Worm (Caenorhabditis elegans) whole organism, late embryonic: ENCODE results near the gene fbxb-57.

ENCODE experiments used
- C38D4.7 ChIP-seq: fragments of 200-800 bp; sonication (Bioruptor generic); optimal IDR thresholded peaks from 2 replicates; lab custom pipeline; 2018; ENCODE audit warnings: mild to moderate bottlenecking, missing genetic modification characterization, moderate library complexity, missing compliant biosample characterization
- F13H6.1 ChIP-seq: sonication (generic microtip); optimal IDR thresholded peaks from 2 replicates; lab custom pipeline; 2016; ENCODE audit warnings: missing genetic modification characterization, missing compliant biosample characterization
- T23F11.4 ChIP-seq: fragments of 200-800 bp; sonication (Bioruptor generic); optimal IDR thresholded peaks from 2 replicates; lab custom pipeline; 2018; ENCODE audit warnings: mild to moderate bottlenecking, missing genetic modification characterization, missing compliant biosample characterization
- ceh-14 ChIP-seq: sonication (generic microtip); optimal IDR thresholded peaks from 2 replicates; lab custom pipeline; 2016; ENCODE audit warnings: missing genotype, missing genetic modification characterization, missing compliant biosample characterization
- ceh-18 ChIP-seq: sonication (generic microtip); optimal IDR thresholded peaks from 2 replicates; lab custom pipeline; 2016; ENCODE audit warnings: missing genetic modification characterization, missing compliant biosample characterization
- ceh-2 ChIP-seq: sonication (generic microtip); optimal IDR thresholded peaks from 2 replicates; lab custom pipeline; 2016; ENCODE audit warnings: missing genotype, missing genetic modification characterization, missing compliant biosample characterization
- ceh-22 ChIP-seq: sonication (generic microtip); optimal IDR thresholded peaks from 2 replicates; lab custom pipeline; 2017; ENCODE audit warnings: missing biosample characterization, missing genetic modification characterization
- ceh-48 ChIP-seq: sonication (generic microtip); optimal IDR thresholded peaks from 2 replicates; lab custom pipeline; 2016; ENCODE audit warnings: missing genetic modification characterization, inconsistent platforms, missing compliant biosample characterization
- ceh-6 ChIP-seq: fragments of 200-800 bp; sonication (Bioruptor generic); optimal IDR thresholded peaks from 2 replicates; lab custom pipeline; 2018; ENCODE audit warnings: mild to moderate bottlenecking, missing genetic modification characterization, missing compliant biosample characterization
- dve-1 ChIP-seq: sonication (generic microtip); optimal IDR thresholded peaks from 2 replicates; lab custom pipeline; 2017; ENCODE audit warnings: antibody characterized with exemption, mild to moderate bottlenecking, missing genetic modification characterization, missing compliant biosample characterization
- elt-2 ChIP-seq: sonication (generic microtip); optimal IDR thresholded peaks from 2 replicates; lab custom pipeline; 2016; ENCODE audit warnings: missing genetic modification reagents, missing genetic modification characterization, missing compliant biosample characterization
- elt-4 ChIP-seq: sonication (generic microtip); optimal IDR thresholded peaks from 2 replicates; lab custom pipeline; 2016; ENCODE audit warnings: missing genetic modification characterization, missing compliant biosample characterization
- fax-1 ChIP-seq: sonication (generic microtip); optimal IDR thresholded peaks from 2 replicates; lab custom pipeline; 2016; ENCODE audit warnings: missing genotype, missing genetic modification characterization, missing compliant biosample characterization
- fkh-6 ChIP-seq: sonication (generic microtip); optimal IDR thresholded peaks from 2 replicates; lab custom pipeline; 2016; ENCODE audit warnings: missing genetic modification characterization, missing compliant biosample characterization
- hlh-13 ChIP-seq: fragments of 200-800 bp; sonication (Bioruptor generic); optimal IDR thresholded peaks from 2 replicates; lab custom pipeline; 2018; ENCODE audit warnings: mild to moderate bottlenecking, missing genetic modification characterization, missing compliant biosample characterization
- hlh-15 ChIP-seq: sonication (generic microtip); optimal IDR thresholded peaks from 2 replicates; lab custom pipeline; 2016; ENCODE audit warnings: missing genetic modification characterization, missing compliant biosample characterization
- lim-6 ChIP-seq: sonication (generic microtip); optimal IDR thresholded peaks from 2 replicates; lab custom pipeline; 2016; ENCODE audit warnings: missing genetic modification characterization, missing compliant biosample characterization
- lin-11 ChIP-seq: fragments of 200-800 bp; sonication (Bioruptor generic); optimal IDR thresholded peaks from 2 replicates; lab custom pipeline; 2018; ENCODE audit warnings: mild to moderate bottlenecking, missing genetic modification characterization, missing compliant biosample characterization
- madf-2 ChIP-seq: sonication (generic microtip); optimal IDR thresholded peaks from 2 replicates; lab custom pipeline; 2017; ENCODE audit warnings: missing genetic modification characterization, missing compliant biosample characterization
- nhr-232 ChIP-seq: sonication (generic microtip); optimal IDR thresholded peaks from 2 replicates; lab custom pipeline; 2016; ENCODE audit warnings: missing genetic modification characterization, missing compliant biosample characterization
- npax-4 ChIP-seq: sonication (generic microtip); optimal IDR thresholded peaks from 2 replicates; lab custom pipeline; 2016; ENCODE audit warnings: missing genetic modification characterization, missing compliant biosample characterization
- pat-9 ChIP-seq: fragments of 200-800 bp; sonication (Bioruptor generic); optimal IDR thresholded peaks from 2 replicates; lab custom pipeline; 2018; ENCODE audit warnings: mild to moderate bottlenecking, missing genetic modification characterization, moderate library complexity, missing compliant biosample characterization
- pha-2 ChIP-seq: sonication (generic microtip); optimal IDR thresholded peaks from 2 replicates; lab custom pipeline; 2017; ENCODE audit warnings: mild to moderate bottlenecking, missing genetic modification characterization, missing compliant biosample characterization
- pha-4 ChIP-seq: fragments of 150-350 bp; optimal IDR thresholded peaks from 2 replicates; lab custom pipeline; 2018; ENCODE audit warnings: missing biosample characterization, missing genetic modification reagents, missing genetic modification characterization
- pros-1 ChIP-seq: fragments of 150-350 bp; optimal IDR thresholded peaks from 2 replicates; lab custom pipeline; 2014; ENCODE audit warnings: missing biosample characterization, missing genetic modification reagents, missing genetic modification characterization
- ref-2 ChIP-seq: sonication (generic microtip); optimal IDR thresholded peaks from 2 replicates; lab custom pipeline; 2016; ENCODE audit warnings: missing genetic modification characterization, missing compliant biosample characterization
- tbx-7 ChIP-seq: sonication (generic microtip); optimal IDR thresholded peaks from 2 replicates; lab custom pipeline; 2016; ENCODE audit warnings: missing genotype, missing genetic modification characterization, missing compliant biosample characterization
- ttx-3 ChIP-seq: sonication (generic microtip); optimal IDR thresholded peaks from 2 replicates; lab custom pipeline; 2016; ENCODE audit warnings: missing genetic modification reagents, missing genetic modification characterization, missing compliant biosample characterization
- unc-3 ChIP-seq, 2 experiments: fragments of 200-800 bp in 1 of 2; sonication (Bioruptor generic) in 1 of 2; sonication (generic microtip) in 1 of 2; conservative IDR thresholded peaks in 1 of 2; optimal IDR thresholded peaks in 1 of 2; 2 replicates each; pipeline versions ENCODE4 v1.3.6 to Lab custom; 2016 to 2022; ENCODE audit warnings: missing compliant biosample characterization in 2 of 2, missing genetic modification characterization in 2 of 2, missing genetic modification reagents in 1 of 2
- unc-42 ChIP-seq: sonication (generic microtip); optimal IDR thresholded peaks from 2 replicates; lab custom pipeline; 2016; ENCODE audit warnings: missing genotype, missing genetic modification characterization, missing compliant biosample characterization
- unc-55 ChIP-seq: sonication (generic microtip); optimal IDR thresholded peaks from 2 replicates; lab custom pipeline; 2017; ENCODE audit warnings: missing biosample characterization, missing genetic modification reagents, missing genetic modification characterization
- unc-86 ChIP-seq: sonication (generic microtip); optimal IDR thresholded peaks from 2 replicates; lab custom pipeline; 2016; ENCODE audit warnings: missing genetic modification characterization, missing compliant biosample characterization
- ztf-16 ChIP-seq: sonication (generic microtip); optimal IDR thresholded peaks from 2 replicates; lab custom pipeline; 2017; ENCODE audit warnings: missing genetic modification characterization, missing compliant biosample characterization

Gene fbxb-57

DNA sequence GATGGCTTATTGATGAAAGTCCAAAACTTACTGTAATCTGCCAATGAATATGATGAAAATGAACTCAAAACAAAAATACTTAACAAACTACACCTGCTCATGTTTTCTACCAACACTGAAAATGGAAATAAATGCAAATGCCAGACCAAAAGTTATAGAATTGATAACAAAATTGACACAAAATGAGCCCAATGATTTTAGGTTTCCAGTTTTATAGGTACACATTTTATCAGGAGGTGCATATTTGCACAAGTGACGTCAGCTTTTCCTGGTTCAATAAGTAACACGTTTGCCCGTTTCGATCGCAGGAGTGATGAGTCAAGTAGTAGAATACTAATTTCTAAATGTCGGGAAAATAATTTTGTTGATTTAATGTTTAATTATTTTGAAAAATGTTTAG lies 8.2 kb downstream of the fbxb-57 start, which contains the start of gene F55C9.6:
F55C9.6 (minus strand) TSS at position 101 of the 400 bp plus-strand sequence.
- no peak for TF ChIP-seq pat-9 (tag; lab: Kevin White, UChicago)

DNA sequence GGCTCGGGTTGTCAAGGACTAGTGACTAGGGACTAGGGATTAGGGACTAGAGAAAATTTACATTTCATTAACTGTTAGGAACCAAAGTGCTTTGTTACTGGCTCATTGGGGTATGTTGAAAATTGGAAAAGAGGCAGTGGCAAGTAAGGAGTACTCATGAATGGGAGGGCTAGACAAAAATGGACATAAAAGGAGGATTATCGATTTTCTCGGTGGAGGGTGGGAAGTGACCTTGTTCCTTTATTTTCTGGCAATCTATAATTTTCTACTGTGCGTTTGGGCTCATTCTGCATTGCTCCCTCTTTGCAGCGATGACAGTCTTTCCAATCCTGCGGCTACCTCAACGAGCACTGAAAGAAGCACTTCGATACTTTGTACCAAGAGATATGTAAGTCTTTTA lies 9.0 kb downstream of the fbxb-57 start, which contains the start of gene fbxb-60:
fbxb-60 (plus strand) TSS at position 301 of the 400 bp plus-strand sequence.
- no peak for TF ChIP-seq ceh-2 (tag; lab: Kevin White, UChicago)
- TF ChIP-seq nhr-232 (tag; lab: Kevin White, UChicago), result no peak
- no peak for TF ChIP-seq elt-2
- TF ChIP-seq lin-11 (tag; lab: Kevin White, UChicago), result no peak
- no peak for TF ChIP-seq ref-2
- no peak for TF ChIP-seq ceh-6
- no peak for TF ChIP-seq unc-55
- no peak for TF ChIP-seq ceh-18 (tag; lab: Kevin White, UChicago)
- no peak for TF ChIP-seq unc-3 (GFP tag; conservative IDR thresholded peaks at IDR 0.05; lab: Robert Waterston, UW)
- no peak for TF ChIP-seq unc-3 (tag; optimal IDR thresholded peaks at IDR 0.05; lab: Kevin White, UChicago)
- no peak for TF ChIP-seq F13H6.1 (tag; lab: Kevin White, UChicago)

ce11 chrV:19299262-19299661 lies 10.7 kb downstream of the fbxb-57 start, which contains the start of gene F55C9.14:
F55C9.14 (plus strand) TSS chrV:19299562.
- no peak for TF ChIP-seq hlh-13 (GFP tag; lab: Kevin White, UChicago)
- no peak for TF ChIP-seq pha-2 (tag; lab: Kevin White, UChicago)
- TF ChIP-seq ttx-3 (tag; lab: Kevin White, UChicago), result no peak

DNA sequence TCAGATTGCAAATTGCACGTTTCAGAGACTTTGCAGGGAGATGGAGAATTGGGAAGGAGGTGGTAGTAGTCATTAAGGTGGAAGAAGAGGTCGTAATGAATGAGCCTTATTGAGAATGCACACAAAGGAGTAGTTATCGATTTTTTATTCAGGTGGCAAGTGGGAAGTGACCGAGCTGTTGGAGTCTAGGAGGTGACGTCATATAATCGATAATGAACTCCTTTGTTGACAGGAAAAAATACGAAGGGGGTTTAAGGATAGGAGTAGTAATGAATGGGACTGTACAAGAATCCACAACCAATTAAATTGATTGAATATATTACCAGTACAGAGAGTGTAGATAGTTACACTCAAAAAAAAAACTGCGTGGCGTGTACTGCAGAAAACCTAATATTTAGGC lies 13.4 kb downstream of the fbxb-57 start, which contains the start of gene fbxb-62:
fbxb-62 (minus strand) TSS at position 101 of the 400 bp plus-strand sequence.
- no peak for TF ChIP-seq fax-1 (tag; lab: Kevin White, UChicago)
- TF ChIP-seq pros-1 (tag; lab: Kevin White, UChicago), result no peak
- TF ChIP-seq, all 69 proteins: peak for 0

ce11 chrV:19303589-19304174 lies 15.1 kb downstream of the fbxb-57 start, which contains the start of the genes fbxb-63 and fbxb-61:
fbxb-63 (minus strand) TSS chrV:19303730.
fbxb-61 (plus strand) TSS chrV:19304124.
- TF ChIP-seq fax-1 (tag; lab: Kevin White, UChicago) (no peak), unc-86 (no peak), madf-2 (tag; lab: Kevin White, UChicago) (no peak), ceh-14 (tag; lab: Kevin White, UChicago) (no peak), C38D4.7 (GFP tag; lab: Kevin White, UChicago) (no peak), elt-4 (tag; lab: Kevin White, UChicago) (no peak), dve-1 (no peak), fkh-6 (no peak), hlh-15 (no peak), ceh-22 (no peak), pha-4 (tag; lab: Kevin White, UChicago) (no peak), unc-3 (GFP tag; conservative IDR thresholded peaks at IDR 0.05; lab: Robert Waterston, UW) (no peak), unc-3 (tag; optimal IDR thresholded peaks at IDR 0.05; lab: Kevin White, UChicago) (no peak), lim-6 (no peak), ztf-16 (tag; lab: Kevin White, UChicago) (no peak), ref-2 (no peak), npax-4 (no peak), unc-42 (tag; lab: Kevin White, UChicago) (no peak), tbx-7 (no peak), T23F11.4 (no peak), ceh-48 (no peak)
